Fruit fly (Drosophila melanogaster): ENCODE measurements around the gene KFase.

DNA sequence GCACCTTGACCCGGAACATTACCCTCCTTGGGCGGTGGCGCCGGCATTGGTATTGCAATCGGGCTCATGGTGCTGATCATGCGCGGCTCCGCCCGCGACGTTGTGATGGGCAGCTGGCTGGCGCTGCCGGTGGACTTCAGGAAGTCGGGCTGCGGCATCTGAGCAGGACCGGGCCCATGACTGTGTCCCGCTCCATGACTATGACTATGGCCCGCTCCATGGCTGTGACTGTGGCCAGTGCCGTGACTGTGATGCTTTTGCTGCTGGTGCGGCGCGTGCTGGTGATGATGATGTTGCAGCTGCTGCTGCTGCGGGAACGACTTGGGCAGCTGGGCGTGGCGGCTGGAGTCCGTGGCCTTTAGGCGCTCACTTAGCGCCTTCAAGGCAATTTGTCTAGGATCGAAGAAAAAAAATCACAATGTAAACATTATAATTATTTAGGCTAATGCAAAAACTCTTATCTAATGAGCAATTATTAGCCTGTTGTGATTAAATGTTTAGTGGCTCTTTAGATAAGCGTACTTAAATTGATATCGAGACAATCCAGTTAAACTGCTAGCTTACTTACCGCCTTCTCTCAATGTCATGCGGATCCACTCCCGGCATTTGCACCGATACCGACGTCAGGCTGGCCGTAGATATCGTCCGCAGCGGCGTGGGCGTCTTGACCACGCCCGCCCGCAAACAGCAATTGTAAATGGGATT is 13.5 kb downstream of the KFase start:
- TF ChIP-seq OdsH (GFP tag; optimal IDR thresholded peaks at IDR 0.05): no peak
- TF ChIP-seq ey (GFP tag; optimal IDR thresholded peaks at IDR 0.05): no peak
- TF ChIP-seq HLH106 (tag; optimal IDR thresholded peaks at IDR 0.05): no peak
- no peak for TF ChIP-seq psq (GFP tag; optimal IDR thresholded peaks at IDR 0.05)
- no peak for TF ChIP-seq Dfd (GFP tag; optimal IDR thresholded peaks at IDR 0.05)
- no peak for TF ChIP-seq Dif (GFP tag; optimal IDR thresholded peaks at IDR 0.05; ENCODE audit: partially characterized antibody)
- TF ChIP-seq Hr78 (GFP tag; optimal IDR thresholded peaks at IDR 0.05): no peak
- TF ChIP-seq lola (GFP tag; optimal IDR thresholded peaks at IDR 0.05): no peak
- TF ChIP-seq pan (optimal IDR thresholded peaks at IDR 0.05): no peak
- TF ChIP-seq Rel (GFP tag; optimal IDR thresholded peaks at IDR 0.05): no peak
- no peak for TF ChIP-seq Rel (tag; optimal IDR thresholded peaks at IDR 0.05)
- TF ChIP-seq GATAd (GFP tag; optimal IDR thresholded peaks at IDR 0.05): no peak
